Fruit fly (Drosophila melanogaster): Measurements from ENCODE around the gene Cyp4d20.

DNA sequence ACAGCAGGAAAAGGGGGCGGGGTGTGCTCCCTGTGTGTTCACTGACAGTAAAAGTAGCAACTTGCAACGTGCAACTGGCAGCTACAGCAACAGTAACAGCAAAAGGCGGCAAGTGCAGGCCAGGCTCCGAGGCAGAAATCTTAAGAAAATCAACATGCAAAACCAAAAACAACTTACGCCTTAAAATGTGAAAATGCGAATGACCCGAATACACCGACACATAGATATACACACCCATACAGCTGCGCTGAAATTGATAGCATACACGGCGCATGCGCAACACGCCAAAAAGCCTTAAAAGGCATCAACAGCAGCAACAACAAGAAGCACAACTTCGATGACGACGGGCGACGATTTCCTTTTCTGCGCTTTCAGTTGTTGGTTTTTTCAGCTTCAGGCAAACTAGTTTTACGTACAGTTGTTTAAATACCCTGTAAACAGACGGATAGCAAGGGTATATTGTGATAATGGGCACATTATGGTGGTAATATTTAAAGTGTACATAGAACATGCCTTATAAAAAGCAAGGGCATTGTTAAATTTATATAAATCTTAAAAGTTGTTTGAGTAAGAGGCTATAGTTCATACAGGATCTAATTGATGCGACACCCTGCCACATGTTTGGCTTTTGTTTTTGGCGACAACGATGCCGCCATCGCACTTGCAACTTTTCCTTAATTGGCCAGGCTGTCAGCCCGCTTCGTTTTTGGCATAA lies 5.8 kb downstream of the Cyp4d20 start:
- no peak for TF ChIP-seq Hr78 (GFP tag; optimal IDR thresholded peaks at IDR 0.05)
- TF ChIP-seq CG9705 (GFP tag; optimal IDR thresholded peaks at IDR 0.05): no peak
- no peak for TF ChIP-seq pan (optimal IDR thresholded peaks at IDR 0.05)
- TF ChIP-seq usp (GFP tag; optimal IDR thresholded peaks at IDR 0.05): no peak
- no peak for TF ChIP-seq lola (GFP tag; optimal IDR thresholded peaks at IDR 0.05)
- TF ChIP-seq h (GFP tag; optimal IDR thresholded peaks at IDR 0.05): peak; percentile 73
- TF ChIP-seq psq (GFP tag; optimal IDR thresholded peaks at IDR 0.05): peak; percentile 30
- no peak for TF ChIP-seq sv (GFP tag; optimal IDR thresholded peaks at IDR 0.05)
- TF ChIP-seq HLH106 (tag; optimal IDR thresholded peaks at IDR 0.05): peak; percentile 25
- TF ChIP-seq br (GFP tag; optimal IDR thresholded peaks at IDR 0.05): peak; percentile 44
- TF ChIP-seq jim (GFP tag; optimal IDR thresholded peaks at IDR 0.05): no peak
- TF ChIP-seq Myc (optimal IDR thresholded peaks at IDR 0.05): no peak
